Fruit fly (Drosophila melanogaster) whole organism, embryonic: ENCODE measurements around the gene CG32248.

ENCODE experiments used
- ATbp ChIP-seq: fragments of 200-800 bp; sonication (Bioruptor generic); optimal IDR thresholded peaks from 2 replicates; lab custom pipeline; 2017; ENCODE audit warnings: missing biosample characterization, mild to moderate bottlenecking, missing genetic modification characterization, missing genetic modification reagents
- Bgb ChIP-seq: fragments of 200-800 bp; sonication (Bioruptor generic); IDR thresholded peaks from 2 replicates; pipeline ENCODE4 v1.3.6; 2022; ENCODE audit warnings: missing biosample characterization, missing genetic modification characterization; ENCODE audit not compliant: partially characterized antibody
- C15 ChIP-seq: fragments of 200-800 bp; sonication (Bioruptor generic); IDR thresholded peaks from 3 replicates; pipeline ENCODE4 v1.3.6; 2022; ENCODE audit warnings: missing biosample characterization, missing genetic modification characterization
- CG10147 ChIP-seq: fragments of 200-800 bp; sonication (Bioruptor generic); optimal IDR thresholded peaks from 2 replicates; lab custom pipeline; 2019; ENCODE audit warnings: missing biosample characterization, mild to moderate bottlenecking, missing genetic modification characterization, moderate library complexity
- CG10267 ChIP-seq: fragments of 200-800 bp; sonication (Bioruptor generic); optimal IDR thresholded peaks from 2 replicates; lab custom pipeline; 2018; ENCODE audit warnings: missing biosample characterization, mild to moderate bottlenecking, missing genetic modification characterization, moderate library complexity
- CG12299 ChIP-seq: fragments of 200-800 bp; sonication (Bioruptor generic); optimal IDR thresholded peaks from 2 replicates; lab custom pipeline; 2018; ENCODE audit warnings: missing biosample characterization, mild to moderate bottlenecking, missing genetic modification characterization
- CG12659 ChIP-seq: fragments of 200-800 bp; sonication (Bioruptor generic); optimal IDR thresholded peaks from 3 replicates; lab custom pipeline; 2017; ENCODE audit warnings: mild to moderate bottlenecking, missing biosample characterization, missing genetic modification reagents, missing genetic modification characterization
- CG12769 ChIP-seq: fragments of 200-800 bp; sonication (Bioruptor generic); optimal IDR thresholded peaks from 2 replicates; lab custom pipeline; 2019; ENCODE audit warnings: missing biosample characterization, mild to moderate bottlenecking, missing genetic modification characterization, moderate library complexity
- CG12942 ChIP-seq: fragments of 200-800 bp; sonication (Bioruptor generic); optimal IDR thresholded peaks from 3 replicates; lab custom pipeline; 2016; ENCODE audit warnings: missing biosample characterization, missing genetic modification characterization
- CG13775 ChIP-seq: fragments of 200-800 bp; sonication (Bioruptor generic); optimal IDR thresholded peaks from 3 replicates; lab custom pipeline; 2017; ENCODE audit warnings: missing biosample characterization, mild to moderate bottlenecking, missing genetic modification characterization
- CG14860 ChIP-seq: fragments of 200-800 bp; sonication (Bioruptor generic); IDR thresholded peaks from 3 replicates; pipeline ENCODE4 v1.3.6; 2022; ENCODE audit warnings: missing biosample characterization, missing genetic modification characterization; ENCODE audit not compliant: partially characterized antibody
- CG1602 ChIP-seq: fragments of 200-800 bp; sonication (Bioruptor generic); optimal IDR thresholded peaks from 3 replicates; lab custom pipeline; 2016; ENCODE audit warnings: missing biosample characterization, missing genetic modification characterization
- CG17361 ChIP-seq: fragments of 200-800 bp; sonication (Bioruptor generic); IDR thresholded peaks from 3 replicates; pipeline ENCODE4 v1.3.6; 2022; ENCODE audit warnings: missing biosample characterization, missing genetic modification characterization
- CG17802 ChIP-seq: fragments of 200-800 bp; sonication (Bioruptor generic); optimal IDR thresholded peaks from 2 replicates; lab custom pipeline; 2018; ENCODE audit warnings: missing biosample characterization, mild to moderate bottlenecking, missing genetic modification characterization, moderate library complexity
- CG17912 ChIP-seq: fragments of 200-800 bp; sonication (Bioruptor generic); optimal IDR thresholded peaks from 2 replicates; lab custom pipeline; 2018; ENCODE audit warnings: missing biosample characterization, mild to moderate bottlenecking, missing genetic modification characterization
- CG18011 ChIP-seq: fragments of 200-800 bp; sonication (Bioruptor generic); optimal IDR thresholded peaks from 2 replicates; lab custom pipeline; 2017; ENCODE audit warnings: missing biosample characterization, missing genetic modification characterization, mild to moderate bottlenecking, moderate library complexity, missing genotype
- CG33213 ChIP-seq: fragments of 200-800 bp; sonication (Bioruptor generic); optimal IDR thresholded peaks from 3 replicates; lab custom pipeline; 2016; ENCODE audit warnings: missing biosample characterization, missing genetic modification characterization
- CG34422 ChIP-seq: fragments of 200-800 bp; sonication (Bioruptor generic); IDR thresholded peaks from 3 replicates; pipeline ENCODE4 v1.3.6; 2022; ENCODE audit warnings: missing biosample characterization, missing genetic modification characterization
- CG3726 ChIP-seq: fragments of 200-800 bp; sonication (Bioruptor generic); IDR thresholded peaks from 3 replicates; pipeline ENCODE4, ENCODE4 v1.3.6; 2022; ENCODE audit warnings: missing biosample characterization, missing genetic modification characterization
- CG5245 ChIP-seq: fragments of 200-800 bp; sonication (Bioruptor generic); optimal IDR thresholded peaks from 3 replicates; lab custom pipeline; 2016; ENCODE audit warnings: missing biosample characterization, missing genetic modification characterization
- CG7963 ChIP-seq: fragments of 200-800 bp; sonication (Bioruptor generic); IDR thresholded peaks from 3 replicates; pipeline ENCODE4 v1.3.6; 2022; ENCODE audit warnings: missing biosample characterization, missing genetic modification characterization; ENCODE audit not compliant: partially characterized antibody
- CG8765 ChIP-seq: fragments of 200-800 bp; sonication (Bioruptor generic); IDR thresholded peaks from 2 replicates; pipeline ENCODE4 v1.3.6; 2022; ENCODE audit warnings: missing biosample characterization, missing genetic modification characterization
- Dfd ChIP-seq, 2 experiments: fragments of >200 bp; optimal IDR thresholded peaks; 2 replicates each; lab custom pipeline; 2017; ENCODE audit warnings: missing biosample characterization in 2 of 2, missing genetic modification characterization in 2 of 2
- HmgD ChIP-seq: fragments of 200-800 bp; sonication (Bioruptor generic); optimal IDR thresholded peaks from 3 replicates; lab custom pipeline; 2016; ENCODE audit warnings: missing biosample characterization, missing genetic modification characterization
- Jarid2 ChIP-seq: fragments of 200-800 bp; sonication (Bioruptor generic); optimal IDR thresholded peaks from 3 replicates; lab custom pipeline; 2017; ENCODE audit warnings: mild to moderate bottlenecking, missing biosample characterization, missing genetic modification reagents, missing genetic modification characterization
- Nf-YB ChIP-seq: fragments of 200-800 bp; sonication (Bioruptor generic); optimal IDR thresholded peaks from 3 replicates; lab custom pipeline; 2019; ENCODE audit warnings: missing biosample characterization, mild to moderate bottlenecking, missing genetic modification characterization, moderate library complexity
- Optix ChIP-seq: fragments of 200-800 bp; sonication (Bioruptor generic); IDR thresholded peaks from 3 replicates; pipeline ENCODE4 v1.3.6; 2022; ENCODE audit warnings: missing biosample characterization, missing genetic modification characterization
- Ravus ChIP-seq: fragments of 200-800 bp; sonication (Bioruptor generic); IDR thresholded peaks from 2 replicates; pipeline ENCODE4 v1.3.6; 2022; ENCODE audit warnings: missing biosample characterization, missing genetic modification characterization
- Usf ChIP-seq: fragments of 200-800 bp; sonication (Bioruptor generic); optimal IDR thresholded peaks from 2 replicates; lab custom pipeline; 2017; ENCODE audit warnings: missing genotype, missing biosample characterization, missing genetic modification characterization
- amos ChIP-seq: fragments of 200-800 bp; sonication (Bioruptor generic); IDR thresholded peaks from 2 replicates; pipeline ENCODE4 v1.3.6; 2022; ENCODE audit warnings: missing biosample characterization, missing genetic modification characterization; ENCODE audit not compliant: partially characterized antibody
- dimm ChIP-seq: fragments of 200-800 bp; sonication (Bioruptor generic); IDR thresholded peaks from 2 replicates; pipeline ENCODE4 v1.3.6; 2022; ENCODE audit warnings: missing biosample characterization, missing genetic modification characterization
- emc ChIP-seq: fragments of 200-800 bp; sonication (Bioruptor generic); optimal IDR thresholded peaks from 2 replicates; lab custom pipeline; 2016; ENCODE audit warnings: missing biosample characterization, missing genetic modification characterization
- fd102C ChIP-seq: fragments of 200-800 bp; sonication (Bioruptor generic); optimal IDR thresholded peaks from 2 replicates; lab custom pipeline; 2018; ENCODE audit warnings: missing biosample characterization, mild to moderate bottlenecking, missing genetic modification characterization, moderate library complexity
- gem ChIP-seq: fragments of 200-800 bp; sonication (Bioruptor generic); optimal IDR thresholded peaks from 2 replicates; lab custom pipeline; 2019; ENCODE audit warnings: missing biosample characterization, mild to moderate bottlenecking, missing genetic modification characterization, moderate library complexity
- gsb ChIP-seq: fragments of 200-800 bp; sonication (Bioruptor generic); IDR thresholded peaks from 2 replicates; pipeline ENCODE4 v1.3.6; 2022; ENCODE audit warnings: missing biosample characterization, missing genetic modification characterization
- hb ChIP-seq: fragments of 200-800 bp; sonication (Bioruptor generic); IDR thresholded peaks from 3 replicates; pipeline ENCODE4 v1.3.6; 2022; ENCODE audit warnings: missing biosample characterization, missing genetic modification characterization; ENCODE audit not compliant: partially characterized antibody
- her ChIP-seq: fragments of 200-800 bp; sonication (Bioruptor generic); optimal IDR thresholded peaks from 2 replicates; lab custom pipeline; 2016; ENCODE audit warnings: missing biosample characterization, missing genetic modification characterization
- jumu ChIP-seq: fragments of 200-800 bp; sonication (Bioruptor generic); optimal IDR thresholded peaks from 3 replicates; lab custom pipeline; 2016; ENCODE audit warnings: missing biosample characterization, missing genetic modification characterization
- luna ChIP-seq: fragments of 200-800 bp; sonication (Bioruptor generic); optimal IDR thresholded peaks from 2 replicates; lab custom pipeline; 2016; ENCODE audit warnings: missing biosample characterization, missing genetic modification characterization
- oc ChIP-seq: fragments of 200-800 bp; sonication (Bioruptor generic); optimal IDR thresholded peaks from 2 replicates; lab custom pipeline; 2018; ENCODE audit warnings: missing biosample characterization, mild to moderate bottlenecking, missing genetic modification characterization, moderate library complexity
- org-1 ChIP-seq: fragments of 200-800 bp; sonication (Bioruptor generic); optimal IDR thresholded peaks from 2 replicates; lab custom pipeline; 2017; ENCODE audit warnings: missing biosample characterization, missing genetic modification characterization
- pan ChIP-seq, 4 experiments: fragments of >200 bp in 3 of 4; fragments of 200-800 bp in 1 of 4; sonication (Bioruptor generic) in 1 of 4; optimal IDR thresholded peaks in 3 of 4; IDR thresholded peaks in 1 of 4; 2 replicates each; pipeline versions ENCODE4 v1.3.6 to Lab custom; 2017 to 2022; ENCODE audit warnings: missing biosample characterization in 2 of 4, missing genetic modification characterization in 2 of 4, mixed read lengths in 1 of 4
- psq ChIP-seq: fragments of 200-800 bp; sonication (Bioruptor generic); optimal IDR thresholded peaks from 2 replicates; lab custom pipeline; 2017; ENCODE audit warnings: missing biosample characterization, missing genetic modification characterization
- rib ChIP-seq: fragments of 200-800 bp; sonication (Bioruptor generic); IDR thresholded peaks from 2 replicates; pipeline ENCODE4 v1.3.6; 2022; ENCODE audit warnings: missing biosample characterization, missing genetic modification characterization
- ro ChIP-seq: fragments of 200-800 bp; sonication (Bioruptor generic); IDR thresholded peaks from 2 replicates; pipeline ENCODE4 v1.3.6; 2022; ENCODE audit warnings: missing biosample characterization, missing genetic modification characterization
- schlank ChIP-seq: fragments of 200-800 bp; sonication (Bioruptor generic); optimal IDR thresholded peaks from 2 replicates; lab custom pipeline; 2018; ENCODE audit warnings: missing biosample characterization, mild to moderate bottlenecking, missing genetic modification characterization
- shn ChIP-seq: fragments of 200-800 bp; sonication (Bioruptor generic); optimal IDR thresholded peaks from 3 replicates; lab custom pipeline; 2016; ENCODE audit warnings: missing biosample characterization, missing genetic modification characterization
- sim ChIP-seq: fragments of 200-800 bp; sonication (Bioruptor generic); IDR thresholded peaks from 2 replicates; pipeline ENCODE4 v1.3.6; 2022; ENCODE audit warnings: missing biosample characterization, missing genetic modification characterization
- vfl ChIP-seq: fragments of 200-800 bp; sonication (Bioruptor generic); optimal IDR thresholded peaks from 2 replicates; lab custom pipeline; 2016; ENCODE audit warnings: missing biosample characterization, missing genetic modification characterization

CG32248 gene

DNA sequence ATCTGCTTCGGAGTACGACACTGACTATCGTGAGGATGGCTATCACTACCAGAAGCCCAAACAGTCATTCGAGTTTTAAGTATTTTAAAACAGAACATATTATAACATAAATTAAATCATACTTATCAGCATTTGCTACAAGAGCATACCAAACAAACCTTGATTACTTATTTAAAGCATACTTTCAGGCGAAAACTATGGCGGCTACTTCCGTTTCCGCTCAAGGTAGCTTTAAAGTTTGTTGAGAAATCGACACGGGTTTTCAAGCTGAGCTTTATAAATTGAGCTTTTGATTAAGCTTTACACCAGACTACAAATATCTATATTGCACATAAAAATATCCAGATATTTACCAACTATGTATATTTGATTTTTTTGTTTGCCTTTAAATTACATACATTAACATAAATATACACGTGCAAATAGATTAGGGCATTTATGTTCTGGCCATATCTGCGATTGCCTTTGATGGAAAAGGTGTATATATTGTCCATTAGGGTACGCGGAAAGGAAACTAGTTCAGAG is 3.5 kb downstream of the CG32248 start (continued):
- TF ChIP-seq CG12942 (GFP tag; lab: Kevin White, UChicago): peak; percentile 58
- no peak for TF ChIP-seq Optix (GFP tag; lab: Robert Waterston, UW)
- peak; percentile 37 for TF ChIP-seq her (GFP tag; lab: Kevin White, UChicago)
- 0 out of 3 replicates have a peak, but pooled peaks have one; percentile 60 for TF ChIP-seq C15
- TF ChIP-seq CG18011 (GFP tag; lab: Kevin White, UChicago): peak; percentile 83
- no peak for TF ChIP-seq CG8765
- TF ChIP-seq emc (GFP tag; lab: Kevin White, UChicago): peak; percentile 55
- no peak for TF ChIP-seq jumu (GFP tag; lab: Kevin White, UChicago)
- peak; percentile 55 for TF ChIP-seq CG12769
- TF ChIP-seq Usf (GFP tag; lab: Kevin White, UChicago): no peak
- TF ChIP-seq CG5245 (GFP tag; lab: Kevin White, UChicago): peak; percentile 69
- peak; percentile 1 for TF ChIP-seq psq (GFP tag; lab: Kevin White, UChicago)
- TF ChIP-seq Bgb (GFP tag; lab: Robert Waterston, UW): no peak
- no peak for TF ChIP-seq CG1602
- TF ChIP-seq ro (GFP tag; lab: Robert Waterston, UW): no peak
- TF ChIP-seq HmgD (GFP tag; lab: Kevin White, UChicago): no peak
- TF ChIP-seq CG3726 (GFP tag; lab: Robert Waterston, UW): peak; percentile 57; the same call in 1 of the 3 replicates
- TF ChIP-seq org-1 (GFP tag; lab: Kevin White, UChicago): peak; percentile 76
- peak; percentile 64 for TF ChIP-seq fd102C (GFP tag; lab: Kevin White, UChicago)
- peak; percentile 85 for TF ChIP-seq schlank (tag; lab: Kevin White, UChicago)
- TF ChIP-seq hb (GFP tag; lab: Robert Waterston, UW): no peak
- TF ChIP-seq Nf-YB (GFP tag; lab: Kevin White, UChicago): peak; percentile 71
- 0 out of 2 replicates have a peak, but pooled peaks have one; percentile 49 for TF ChIP-seq sim (GFP tag; lab: Robert Waterston, UW)
- no peak for TF ChIP-seq gem
- peak; percentile 45 for TF ChIP-seq luna (GFP tag; lab: Kevin White, UChicago)
- 0 out of 2 replicates have a peak, but pooled peaks have one; percentile 22 for TF ChIP-seq gsb (GFP tag; lab: Robert Waterston, UW)
- peak; percentile 62 for TF ChIP-seq CG17802 (tag; lab: Kevin White, UChicago)
- no peak for TF ChIP-seq amos (GFP tag; lab: Robert Waterston, UW)
- TF ChIP-seq CG10267: peak; percentile 75
- TF ChIP-seq CG34422 (GFP tag; lab: Robert Waterston, UW): peak; percentile 46; the same call in 1 of the 3 replicates
- peak; percentile 86 for TF ChIP-seq CG33213 (GFP tag; lab: Kevin White, UChicago)
- TF ChIP-seq Jarid2 (GFP tag; lab: Kevin White, UChicago): peak; percentile 68
- TF ChIP-seq oc (tag; lab: Kevin White, UChicago): peak; percentile 70
- TF ChIP-seq ATbp: peak; percentile 92
- peak; percentile 76 for TF ChIP-seq CG12299 (tag; lab: Kevin White, UChicago)
- TF ChIP-seq dimm (GFP tag; lab: Robert Waterston, UW): no peak
- no peak for TF ChIP-seq Dfd (GFP tag; optimal IDR thresholded peaks at IDR 0.05; lab: Kevin White, UChicago)
- no peak for TF ChIP-seq CG7963 (GFP tag; lab: Robert Waterston, UW)
- peak; percentile 26 for TF ChIP-seq shn (GFP tag; lab: Kevin White, UChicago)
- no peak for TF ChIP-seq CG14860 (GFP tag; lab: Robert Waterston, UW)
- peak; percentile 76 for TF ChIP-seq CG13775 (GFP tag; lab: Kevin White, UChicago)
- TF ChIP-seq CG17912 (GFP tag; lab: Kevin White, UChicago): peak; percentile 98
- no peak for TF ChIP-seq Ravus (GFP tag; lab: Robert Waterston, UW)
- no peak for TF ChIP-seq vfl
- TF ChIP-seq CG10147 (GFP tag; lab: Kevin White, UChicago): peak; percentile 88
- no peak for TF ChIP-seq pan (optimal IDR thresholded peaks at IDR 0.05; lab: Kevin White, UChicago)
- TF ChIP-seq pan (GFP tag; optimal IDR thresholded peaks at IDR 0.05 in 1 of 2, IDR thresholded peaks at IDR 0.05 in 1 of 2): peak in 1 of 2 experiments; percentile 75
- TF ChIP-seq CG12659 (GFP tag; lab: Kevin White, UChicago): peak; percentile 81
- TF ChIP-seq CG17361: no peak; the same call in 2 of the 3 replicates
- no peak; the same call in 1 of the 2 replicates for TF ChIP-seq rib
